Fruit fly (Drosophila melanogaster): ENCODE data around the gene drm.

- no peak for TF ChIP-seq fru (GFP tag; optimal IDR thresholded peaks at IDR 0.05)
- peak; percentile 27 for TF ChIP-seq h (GFP tag; optimal IDR thresholded peaks at IDR 0.05)
- TF ChIP-seq tai (GFP tag; optimal IDR thresholded peaks at IDR 0.05) = no peak
- TF ChIP-seq GATAd (GFP tag; optimal IDR thresholded peaks at IDR 0.05) = no peak
- no peak for TF ChIP-seq Mio (GFP tag; optimal IDR thresholded peaks at IDR 0.05)
- TF ChIP-seq CrebA (GFP tag; optimal IDR thresholded peaks at IDR 0.05; ENCODE audit: borderline replicate concordance) = no peak
- no peak for TF ChIP-seq usp (GFP tag; optimal IDR thresholded peaks at IDR 0.05)
- TF ChIP-seq psq (GFP tag; optimal IDR thresholded peaks at IDR 0.05) = no peak
- TF ChIP-seq woc (GFP tag; optimal IDR thresholded peaks at IDR 0.05) = peak; percentile 36
- TF ChIP-seq N (GFP tag; optimal IDR thresholded peaks at IDR 0.05) = no peak
- no peak for TF ChIP-seq dl (GFP tag; optimal IDR thresholded peaks at IDR 0.05; ENCODE audit: insufficient read depth in 1 of 2, partially characterized antibody in 2 of 2)
- no peak for TF ChIP-seq Abd-B (GFP tag; optimal IDR thresholded peaks at IDR 0.05)
- no peak for TF ChIP-seq OdsH (GFP tag; optimal IDR thresholded peaks at IDR 0.05)
These were observed 58.1 kb downstream of the drm start for dm6 chr2L:3597126-3597525.
